Comparison of ENCODE assay signal across 2 worm cellular contexts in genomic region chrII:10554046-10554399, ce11.
A peak's percentile ranks its signal among the peaks of the same experiment; 100 is the strongest.
TF ChIP-seq lines count a peak whose summit lies in the region.

No protein-coding gene starts in this region.

TF ChIP-seq in whole organism, L1 larva, 84 proteins besides CTCF, POLR2A, EP300 and RAD21 (continued from another document):
- TF ChIP-seq pqm-1 (tag; optimal IDR thresholded peaks at IDR 0.05; lab: Kevin White, UChicago) (no peak), nhr-71 (tag; optimal IDR thresholded peaks at IDR 0.05; lab: Kevin White, UChicago) (peak; percentile 21), xbp-1 (tag; optimal IDR thresholded peaks at IDR 0.05; lab: Kevin White, UChicago) (no peak), nhr-237 (tag; optimal IDR thresholded peaks at IDR 0.05; lab: Kevin White, UChicago) (no peak), pax-3 (tag; optimal IDR thresholded peaks at IDR 0.05; lab: Kevin White, UChicago) (no peak), lin-13 (GFP tag; optimal IDR thresholded peaks at IDR 0.05; lab: Kevin White, UChicago) (peak; percentile 22), lin-14 (GFP tag; optimal IDR thresholded peaks at IDR 0.05; lab: Kevin White, UChicago) (peak; percentile 1), unc-130 (tag; optimal IDR thresholded peaks at IDR 0.05; lab: Kevin White, UChicago) (no peak), C16A3.4 (tag; optimal IDR thresholded peaks at IDR 0.05; lab: Kevin White, UChicago) (peak; percentile 7), dsc-1 (tag; optimal IDR thresholded peaks at IDR 0.05; lab: Kevin White, UChicago) (no peak), grh-1 (GFP tag; IDR thresholded peaks at IDR 0.05; lab: Robert Waterston, UW) (no peak), aly-2 (tag; optimal IDR thresholded peaks at IDR 0.05; lab: Kevin White, UChicago) (no peak), nhr-85 (tag; lab: Kevin White, UChicago) (peak; percentile 88), pag-3 (tag; optimal IDR thresholded peaks at IDR 0.05; lab: Kevin White, UChicago; ENCODE audit: borderline replicate concordance, insufficient read depth) (no peak), tbx-2 (tag; optimal IDR thresholded peaks at IDR 0.05; lab: Kevin White, UChicago) (no peak), nhr-76 (tag; optimal IDR thresholded peaks at IDR 0.05; lab: Kevin White, UChicago) (no peak), nhr-90 (tag; optimal IDR thresholded peaks at IDR 0.05; lab: Kevin White, UChicago; ENCODE audit: poor library complexity) (peak; percentile 38), nhr-28 (tag; optimal IDR thresholded peaks at IDR 0.05; lab: Kevin White, UChicago) (no peak), lir-3 (tag; optimal IDR thresholded peaks at IDR 0.05; lab: Kevin White, UChicago; ENCODE audit: poor library complexity) (no peak), hlh-4 (tag; optimal IDR thresholded peaks at IDR 0.05; lab: Kevin White, UChicago) (no peak)
TF ChIP-seq in whole organism, L1 larva: peak in this region for 14.

TF ChIP-seq in whole organism, L4 larva, 104 proteins besides CTCF, POLR2A, EP300 and RAD21 (continued from another document):
- TF ChIP-seq ces-1 (GFP tag; optimal IDR thresholded peaks at IDR 0.05; lab: Kevin White, UChicago) (no peak), aha-1 (tag; lab: Kevin White, UChicago) (no peak), nhr-11 (tag; optimal IDR thresholded peaks at IDR 0.05; lab: Kevin White, UChicago) (no peak), lin-1 (GFP tag; IDR thresholded peaks at IDR 0.05; lab: Robert Waterston, UW) (no peak), unc-62 (GFP tag; optimal IDR thresholded peaks at IDR 0.05 in 1 of 2; lab: Kevin White, UChicago) (peak in 1 of 2 experiments; percentile 92), unc-62 (tag; optimal IDR thresholded peaks at IDR 0.05; lab: Kevin White, UChicago) (no peak), nhr-76 (tag; optimal IDR thresholded peaks at IDR 0.05; lab: Kevin White, UChicago) (no peak), ceh-20 (GFP tag; IDR thresholded peaks at IDR 0.05; lab: Robert Waterston, UW) (no peak), ceh-44 (GFP tag; IDR thresholded peaks at IDR 0.05; lab: Robert Waterston, UW) (no peak), snpc-4 (tag; optimal IDR thresholded peaks at IDR 0.05; lab: Kevin White, UChicago) (no peak), egl-27 (tag; optimal IDR thresholded peaks at IDR 0.05; lab: Kevin White, UChicago) (no peak), ama-1 (optimal IDR thresholded peaks at IDR 0.05; lab: Kevin White, UChicago) (peak; percentile 38), rbr-2 (tag; optimal IDR thresholded peaks at IDR 0.05; lab: Kevin White, UChicago) (no peak), duxl-1 (tag; optimal IDR thresholded peaks at IDR 0.05; lab: Kevin White, UChicago; ENCODE audit: poor library complexity) (no peak), hlh-11 (tag; optimal IDR thresholded peaks at IDR 0.05; lab: Kevin White, UChicago) (no peak), nhr-237 (tag; optimal IDR thresholded peaks at IDR 0.05; lab: Kevin White, UChicago) (no peak), lir-3 (tag; optimal IDR thresholded peaks at IDR 0.05; lab: Kevin White, UChicago) (no peak), attf-4 (tag; optimal IDR thresholded peaks at IDR 0.05; lab: Kevin White, UChicago) (no peak), unc-130 (GFP tag; optimal IDR thresholded peaks at IDR 0.05; lab: Kevin White, UChicago) (no peak), tag-97 (GFP tag; IDR thresholded peaks at IDR 0.05; lab: Robert Waterston, UW) (no peak), fkh-10 (GFP tag; optimal IDR thresholded peaks at IDR 0.05; lab: Kevin White, UChicago) (no peak), snpc-1.2 (GFP tag; IDR thresholded peaks at IDR 0.05; lab: Robert Waterston, UW) (no peak), ceh-32 (tag; optimal IDR thresholded peaks at IDR 0.05; lab: Kevin White, UChicago; ENCODE audit: poor library complexity) (no peak), tra-1 (GFP tag; IDR thresholded peaks at IDR 0.05; lab: Robert Waterston, UW) (0 out of 2 replicates have a peak, but pooled peaks have one; percentile 19), mxl-3 (GFP tag; optimal IDR thresholded peaks at IDR 0.05; lab: Kevin White, UChicago) (no peak), set-16 (GFP tag; IDR thresholded peaks at IDR 0.05; lab: Robert Waterston, UW) (no peak), ceh-62 (tag; optimal IDR thresholded peaks at IDR 0.05; lab: Kevin White, UChicago) (no peak), zip-11 (GFP tag; IDR thresholded peaks at IDR 0.05; lab: Robert Waterston, UW) (no peak), dmd-9 (GFP tag; IDR thresholded peaks at IDR 0.05; lab: Robert Waterston, UW) (no peak), jun-1 (tag; optimal IDR thresholded peaks at IDR 0.05; lab: Kevin White, UChicago) (no peak), nhr-25 (tag; optimal IDR thresholded peaks at IDR 0.05; lab: Kevin White, UChicago; ENCODE audit: borderline replicate concordance, insufficient read depth) (peak; percentile 21), nhr-28 (tag; optimal IDR thresholded peaks at IDR 0.05; lab: Kevin White, UChicago) (no peak), dmd-6 (GFP tag; IDR thresholded peaks at IDR 0.05; lab: Robert Waterston, UW) (no peak), daf-16 (GFP tag; optimal IDR thresholded peaks at IDR 0.05; lab: Kevin White, UChicago) (no peak), daf-16 (tag; optimal IDR thresholded peaks at IDR 0.05; lab: Kevin White, UChicago) (peak; percentile 19), ctbp-1 (GFP tag; IDR thresholded peaks at IDR 0.05; lab: Robert Waterston, UW) (0 out of 2 replicates have a peak, but pooled peaks have one; percentile 11), daf-12 (tag; optimal IDR thresholded peaks at IDR 0.05; lab: Kevin White, UChicago) (no peak), nhr-41 (GFP tag; IDR thresholded peaks at IDR 0.05; lab: Robert Waterston, UW) (peak; percentile 8; the same call in 1 of the 2 replicates), spr-1 (tag; optimal IDR thresholded peaks at IDR 0.05; lab: Kevin White, UChicago) (no peak), hmg-1.1 (GFP tag; IDR thresholded peaks at IDR 0.05; lab: Robert Waterston, UW) (no peak), madf-5 (GFP tag; IDR thresholded peaks at IDR 0.05; lab: Robert Waterston, UW) (no peak; a peak in 1 of 4 replicates), ZK546.5 (tag; optimal IDR thresholded peaks at IDR 0.05; lab: Kevin White, UChicago) (no peak), nhr-102 (tag; optimal IDR thresholded peaks at IDR 0.05; lab: Kevin White, UChicago) (no peak), D1046.2 (GFP tag; IDR thresholded peaks at IDR 0.05; lab: Robert Waterston, UW) (no peak), lin-29 (GFP tag; IDR thresholded peaks at IDR 0.05; lab: Robert Waterston, UW) (no peak), ceh-28 (tag; optimal IDR thresholded peaks at IDR 0.05; lab: Kevin White, UChicago) (no peak), nhr-77 (tag; optimal IDR thresholded peaks at IDR 0.05; lab: Kevin White, UChicago) (no peak)
